Worm (Caenorhabditis elegans) whole organism, young adult: ENCODE data around the gene Y73B6BL.270.

Experiments used
- B0336.3 ChIP-seq: fragments of 200-800 bp; sonication (Bioruptor generic); IDR thresholded peaks from 2 replicates; pipeline ENCODE4 v1.3.6; 2022; ENCODE audit warnings: missing genetic modification characterization, missing compliant biosample characterization
- C17E4.6 ChIP-seq: fragments of 200-800 bp; sonication (Bioruptor generic); IDR thresholded peaks from 2 replicates; pipeline ENCODE4 v1.3.6; 2022; ENCODE audit warnings: missing genetic modification reagents, missing genetic modification characterization, missing compliant biosample characterization
- F10E7.11 ChIP-seq: sonication (generic microtip); optimal IDR thresholded peaks from 2 replicates; lab custom pipeline; 2017; ENCODE audit warnings: mild to moderate bottlenecking, missing genetic modification characterization, moderate library complexity, missing compliant biosample characterization
- F39B2.1 ChIP-seq: fragments of 200-800 bp; sonication (Bioruptor generic); IDR thresholded peaks from 2 replicates; pipeline ENCODE4 v1.3.6; 2022; ENCODE audit warnings: missing genetic modification reagents, missing genetic modification characterization, missing compliant biosample characterization
- F57C9.4 ChIP-seq: sonication (generic microtip); optimal IDR thresholded peaks from 2 replicates; lab custom pipeline; 2017; ENCODE audit warnings: mild to moderate bottlenecking, missing genetic modification characterization, missing compliant biosample characterization
- T26A5.8 ChIP-seq: sonication (generic microtip); optimal IDR thresholded peaks from 2 replicates; lab custom pipeline; 2016; ENCODE audit warnings: missing genetic modification characterization, missing compliant biosample characterization
- Y53G8AR.9 ChIP-seq: fragments of 200-800 bp; sonication (Bioruptor generic); conservative IDR thresholded peaks from 2 replicates; pipeline ENCODE4 v1.3.6; 2022; ENCODE audit warnings: missing genetic modification reagents, missing genetic modification characterization, missing compliant biosample characterization
- Y56A3A.18 ChIP-seq: fragments of 200-800 bp; sonication (Bioruptor generic); IDR thresholded peaks from 2 replicates; pipeline ENCODE4 v1.3.6; 2022; ENCODE audit warnings: missing genetic modification reagents, missing genetic modification characterization, missing compliant biosample characterization
- Y79H2A.3 ChIP-seq: fragments of 200-800 bp; sonication (Bioruptor generic); conservative IDR thresholded peaks from 2 replicates; pipeline ENCODE4 v1.3.6; 2022; ENCODE audit warnings: missing genetic modification reagents, missing genetic modification characterization, missing compliant biosample characterization
- aptf-2 ChIP-seq: fragments of 200-800 bp; sonication (Bioruptor generic); conservative IDR thresholded peaks from 2 replicates; pipeline ENCODE4 v1.3.6; 2022; ENCODE audit warnings: missing genetic modification reagents, missing genetic modification characterization, missing compliant biosample characterization
- aptf-3 ChIP-seq: fragments of 200-800 bp; sonication (Bioruptor generic); IDR thresholded peaks from 2 replicates; pipeline ENCODE4 v1.3.6; 2022; ENCODE audit warnings: missing genetic modification characterization, missing compliant biosample characterization
- atf-7 ChIP-seq: sonication (generic microtip); optimal IDR thresholded peaks from 2 replicates; lab custom pipeline; 2017; ENCODE audit warnings: mild to moderate bottlenecking, missing genetic modification characterization, missing compliant biosample characterization
- athp-1 ChIP-seq: sonication (generic microtip); optimal IDR thresholded peaks from 2 replicates; lab custom pipeline; 2017; ENCODE audit warnings: mild to moderate bottlenecking, missing genetic modification characterization, missing compliant biosample characterization
- attf-6 ChIP-seq: fragments of 200-800 bp; sonication (Bioruptor generic); IDR thresholded peaks from 2 replicates; pipeline ENCODE4 v1.3.6; 2022; ENCODE audit warnings: missing genetic modification reagents, missing genetic modification characterization, missing compliant biosample characterization
- cebp-1 ChIP-seq, 2 experiments: fragments of 200-800 bp in 1 of 2; sonication (Bioruptor generic) in 1 of 2; sonication (generic microtip) in 1 of 2; IDR thresholded peaks in 1 of 2; optimal IDR thresholded peaks in 1 of 2; 2 replicates each; pipeline versions ENCODE4 v1.3.6 to Lab custom; 2017 to 2022; ENCODE audit warnings: missing compliant biosample characterization in 2 of 2, missing genetic modification characterization in 2 of 2, mild to moderate bottlenecking in 1 of 2, missing genetic modification reagents in 1 of 2, moderate library complexity in 1 of 2
- cebp-2 ChIP-seq: fragments of 200-800 bp; sonication (Bioruptor generic); IDR thresholded peaks from 2 replicates; pipeline ENCODE4 v1.3.6; 2022; ENCODE audit warnings: missing genetic modification characterization, missing compliant biosample characterization
- ceh-100 ChIP-seq: fragments of 200-800 bp; sonication (Bioruptor generic); IDR thresholded peaks from 2 replicates; pipeline ENCODE4 v1.3.6; 2022; ENCODE audit warnings: missing genetic modification reagents, missing genetic modification characterization, missing compliant biosample characterization
- ceh-40 ChIP-seq: fragments of 200-800 bp; sonication (Bioruptor generic); IDR thresholded peaks from 2 replicates; pipeline ENCODE4 v1.3.6; 2022; ENCODE audit warnings: missing genetic modification characterization, missing compliant biosample characterization
- ceh-79 ChIP-seq: sonication (generic microtip); optimal IDR thresholded peaks from 2 replicates; lab custom pipeline; 2017; ENCODE audit warnings: mild to moderate bottlenecking, missing genetic modification characterization, missing compliant biosample characterization
- chd-7 ChIP-seq: sonication (generic microtip); optimal IDR thresholded peaks from 2 replicates; lab custom pipeline; 2016; ENCODE audit warnings: mild to moderate bottlenecking, missing genetic modification characterization, moderate library complexity, missing compliant biosample characterization
- die-1 ChIP-seq: sonication (generic microtip); optimal IDR thresholded peaks from 2 replicates; lab custom pipeline; 2016; ENCODE audit warnings: missing genotype, mild to moderate bottlenecking, missing genetic modification characterization, missing compliant biosample characterization
- ekl-4 ChIP-seq: fragments of 200-800 bp; sonication (Bioruptor generic); IDR thresholded peaks from 2 replicates; pipeline ENCODE4 v1.3.6; 2022; ENCODE audit warnings: missing genetic modification reagents, missing genetic modification characterization, missing compliant biosample characterization
- hmg-20 ChIP-seq: fragments of 200-800 bp; sonication (Bioruptor generic); IDR thresholded peaks from 2 replicates; pipeline ENCODE4 v1.3.6; 2022; ENCODE audit warnings: missing genetic modification reagents, missing genetic modification characterization, missing compliant biosample characterization
- hsf-1 ChIP-seq: fragments of 200-800 bp; sonication (Bioruptor generic); IDR thresholded peaks from 2 replicates; pipeline ENCODE4 v1.3.6; 2022; ENCODE audit warnings: missing genetic modification reagents, missing genetic modification characterization, missing compliant biosample characterization
- lag-1 ChIP-seq: fragments of 200-800 bp; sonication (Bioruptor generic); IDR thresholded peaks from 2 replicates; pipeline ENCODE4 v1.3.6; 2022; ENCODE audit warnings: missing genetic modification reagents, missing genetic modification characterization, missing compliant biosample characterization
- let-526 ChIP-seq: fragments of 200-800 bp; sonication (Bioruptor generic); IDR thresholded peaks from 2 replicates; pipeline ENCODE4 v1.3.6; 2022; ENCODE audit warnings: missing genetic modification reagents, missing genetic modification characterization, missing compliant biosample characterization
- let-607 ChIP-seq, 2 experiments: fragments of 200-800 bp in 1 of 2; sonication (Bioruptor generic) in 1 of 2; sonication (generic microtip) in 1 of 2; optimal IDR thresholded peaks; 2 replicates each; lab custom pipeline; 2016 to 2018; ENCODE audit warnings: mild to moderate bottlenecking in 2 of 2, missing compliant biosample characterization in 2 of 2, missing genetic modification characterization in 2 of 2, moderate library complexity in 2 of 2, missing genotype in 1 of 2
- lin-54 ChIP-seq: fragments of 200-800 bp; sonication (Bioruptor generic); optimal IDR thresholded peaks from 2 replicates; lab custom pipeline; 2018; ENCODE audit warnings: mild to moderate bottlenecking, missing genetic modification characterization, missing compliant biosample characterization
- lsl-1 ChIP-seq: fragments of 200-800 bp; sonication (Bioruptor generic); optimal IDR thresholded peaks from 2 replicates; lab custom pipeline; 2018; ENCODE audit warnings: mild to moderate bottlenecking, missing genetic modification characterization, moderate library complexity, missing compliant biosample characterization
- madf-6 ChIP-seq: fragments of 200-800 bp; sonication (Bioruptor generic); IDR thresholded peaks from 2 replicates; pipeline ENCODE4 v1.3.6; 2022; ENCODE audit warnings: missing genetic modification reagents, missing genetic modification characterization, missing compliant biosample characterization
- mxl-1 ChIP-seq: sonication (generic microtip); optimal IDR thresholded peaks from 2 replicates; lab custom pipeline; 2016; ENCODE audit warnings: missing genetic modification characterization, missing compliant biosample characterization
- nfyb-1 ChIP-seq: fragments of 200-800 bp; sonication (Bioruptor generic); IDR thresholded peaks from 2 replicates; pipeline ENCODE4 v1.3.6; 2022; ENCODE audit warnings: missing genetic modification reagents, missing genetic modification characterization, missing compliant biosample characterization
- nhr-27 ChIP-seq: fragments of 200-800 bp; sonication (Bioruptor generic); optimal IDR thresholded peaks from 2 replicates; lab custom pipeline; 2018; ENCODE audit warnings: mild to moderate bottlenecking, missing genetic modification characterization, moderate library complexity, missing compliant biosample characterization
- rec-8 ChIP-seq, 2 experiments: sonication (generic microtip); optimal IDR thresholded peaks; 2 replicates each; lab custom pipeline; 2016; ENCODE audit warnings: mild to moderate bottlenecking in 2 of 2, missing genetic modification characterization in 2 of 2, missing genetic modification reagents in 2 of 2, missing genotype in 2 of 2, missing biosample characterization in 1 of 2, missing compliant biosample characterization in 1 of 2, moderate library complexity in 1 of 2
- repo-1 ChIP-seq: sonication (generic microtip); optimal IDR thresholded peaks from 2 replicates; lab custom pipeline; 2017; ENCODE audit warnings: mild to moderate bottlenecking, missing genetic modification characterization, missing compliant biosample characterization
- snpc-1.3 ChIP-seq: sonication (generic microtip); optimal IDR thresholded peaks from 2 replicates; lab custom pipeline; 2017; ENCODE audit warnings: missing genetic modification characterization, mild to moderate bottlenecking, missing compliant biosample characterization, antibody characterized with exemption, moderate library complexity, missing genotype, missing genetic modification reagents; ENCODE audit not compliant: insufficient read depth
- snpc-4 ChIP-seq, 5 experiments: fragments of 150-350 bp in 1 of 5; sonication (generic microtip) in 4 of 5; optimal IDR thresholded peaks; 2 replicates each; lab custom pipeline; 2014 to 2018; ENCODE audit warnings: missing genetic modification characterization in 5 of 5, missing biosample characterization in 3 of 5, antibody characterized with exemption in 2 of 5, mild to moderate bottlenecking in 2 of 5, missing compliant biosample characterization in 2 of 5, missing genotype in 2 of 5, moderate library complexity in 2 of 5, missing genetic modification reagents in 1 of 5
- tbp1 ChIP-seq: fragments of 200-800 bp; sonication (Bioruptor generic); optimal IDR thresholded peaks from 2 replicates; lab custom pipeline; 2018; ENCODE audit warnings: mild to moderate bottlenecking, missing genetic modification characterization, missing compliant biosample characterization
- tbx-9 ChIP-seq: sonication (generic microtip); optimal IDR thresholded peaks from 2 replicates; lab custom pipeline; 2016; ENCODE audit warnings: borderline replicate concordance, missing genetic modification characterization, inconsistent platforms, missing compliant biosample characterization
- unc-130 ChIP-seq: sonication (generic microtip); optimal IDR thresholded peaks from 2 replicates; lab custom pipeline; 2016; ENCODE audit warnings: missing genetic modification reagents, missing genetic modification characterization, missing compliant biosample characterization
- xnd-1 ChIP-seq: sonication (generic microtip); optimal IDR thresholded peaks from 2 replicates; lab custom pipeline; 2016; ENCODE audit warnings: missing genotype, missing genetic modification reagents, missing genetic modification characterization, missing compliant biosample characterization
- ztf-18 ChIP-seq: sonication (generic microtip); optimal IDR thresholded peaks from 2 replicates; lab custom pipeline; 2016; ENCODE audit warnings: missing genotype, mild to moderate bottlenecking, missing genetic modification characterization, missing compliant biosample characterization
- ztf-22 ChIP-seq: fragments of 200-800 bp; sonication (Bioruptor generic); optimal IDR thresholded peaks from 2 replicates; lab custom pipeline; 2018; ENCODE audit warnings: mild to moderate bottlenecking, missing genetic modification characterization, moderate library complexity, missing compliant biosample characterization
- ztf-25 ChIP-seq: fragments of 200-800 bp; sonication (Bioruptor generic); IDR thresholded peaks from 2 replicates; pipeline ENCODE4 v1.3.6; 2022; ENCODE audit warnings: missing genetic modification reagents, missing genetic modification characterization, missing compliant biosample characterization
- ztf-26 ChIP-seq: sonication (generic microtip); optimal IDR thresholded peaks from 2 replicates; lab custom pipeline; 2017; ENCODE audit warnings: missing genetic modification characterization, missing compliant biosample characterization

Gene Y73B6BL.270

ce11 chrIV:6325772-6326171 lies 39.4 kb upstream of the Y73B6BL.270 start:
- peak; percentile 17 for TF ChIP-seq lsl-1
- TF ChIP-seq mxl-1 (tag; lab: Kevin White, UChicago), result peak; percentile 40
- peak; percentile 46 for TF ChIP-seq chd-7
- peak; percentile 46 for TF ChIP-seq madf-6 (GFP tag; lab: Robert Waterston, UW)
- peak; percentile 29 for TF ChIP-seq tbp1 (GFP tag; lab: Kevin White, UChicago)
- no peak for TF ChIP-seq lag-1 (GFP tag; lab: Robert Waterston, UW)
- no peak for TF ChIP-seq repo-1
- TF ChIP-seq nhr-27, result peak; percentile 71
- no peak for TF ChIP-seq die-1 (tag; lab: Kevin White, UChicago)
- peak; percentile 40; the same call in 1 of the 2 replicates for TF ChIP-seq Y53G8AR.9
- TF ChIP-seq ztf-26 (tag; lab: Kevin White, UChicago), result no peak
- TF ChIP-seq Y79H2A.3 (GFP tag; lab: Robert Waterston, UW), result no peak
- TF ChIP-seq aptf-3, result 0 out of 2 replicates have a peak, but pooled peaks have one; percentile 66
- no peak for TF ChIP-seq aptf-2 (GFP tag; lab: Robert Waterston, UW)
- peak in 1 of 2 experiments; percentile 37 for TF ChIP-seq rec-8 (tag; optimal IDR thresholded peaks at IDR 0.05; lab: Kevin White, UChicago)
- peak; percentile 61 for TF ChIP-seq T26A5.8
- peak; percentile 27 for TF ChIP-seq hsf-1 (GFP tag; lab: Robert Waterston, UW)
- TF ChIP-seq let-526 (GFP tag; lab: Robert Waterston, UW), result no peak
- 0 out of 2 replicates have a peak, but pooled peaks have one; percentile 71 for TF ChIP-seq Y56A3A.18 (GFP tag; lab: Robert Waterston, UW)
- TF ChIP-seq attf-6 (GFP tag; lab: Robert Waterston, UW), result peak; percentile 70; the same call in 1 of the 2 replicates
- no peak for TF ChIP-seq hmg-20 (GFP tag; lab: Robert Waterston, UW)
- peak; percentile 49 for TF ChIP-seq snpc-4 (GFP tag; optimal IDR thresholded peaks at IDR 0.05; lab: Kevin White, UChicago)
- peak in 2 of 4 experiments; percentile 44 to 69 for TF ChIP-seq snpc-4 (tag; optimal IDR thresholded peaks at IDR 0.05; lab: Kevin White, UChicago)
- 0 out of 2 replicates have a peak, but pooled peaks have one; percentile 39 for TF ChIP-seq cebp-2
- peak; percentile 39 for TF ChIP-seq athp-1 (tag; lab: Kevin White, UChicago)
- no peak for TF ChIP-seq let-607 (tag; optimal IDR thresholded peaks at IDR 0.05; lab: Kevin White, UChicago)
- peak; percentile 64 for TF ChIP-seq F10E7.11
- peak; percentile 55 for TF ChIP-seq ceh-79
- TF ChIP-seq ekl-4 (GFP tag; lab: Robert Waterston, UW), result peak; percentile 48; the same call in 1 of the 2 replicates
- TF ChIP-seq B0336.3 (GFP tag; lab: Robert Waterston, UW), result peak; percentile 82; the same call in 1 of the 2 replicates
- peak; percentile 58 for TF ChIP-seq nfyb-1 (GFP tag; lab: Robert Waterston, UW)
- no peak for TF ChIP-seq cebp-1 (GFP tag; IDR thresholded peaks at IDR 0.05; lab: Robert Waterston, UW)
- peak; percentile 18 for TF ChIP-seq cebp-1 (tag; optimal IDR thresholded peaks at IDR 0.05; lab: Kevin White, UChicago)
- TF ChIP-seq lin-54 (GFP tag; lab: Kevin White, UChicago), result peak; percentile 31
- no peak for TF ChIP-seq ceh-100
- TF ChIP-seq ztf-25 (GFP tag; lab: Robert Waterston, UW), result no peak
- peak; percentile 30; the same call in 1 of the 2 replicates for TF ChIP-seq ceh-40 (GFP tag; lab: Robert Waterston, UW)
- peak; percentile 44 for TF ChIP-seq atf-7 (tag; lab: Kevin White, UChicago)
- TF ChIP-seq ztf-18 (tag; lab: Kevin White, UChicago), result no peak
- TF ChIP-seq unc-130 (GFP tag; lab: Kevin White, UChicago), result peak; percentile 9
- no peak for TF ChIP-seq C17E4.6
- 0 out of 2 replicates have a peak, but pooled peaks have one; percentile 31 for TF ChIP-seq F39B2.1 (GFP tag; lab: Robert Waterston, UW)
- TF ChIP-seq snpc-1.3 (tag; lab: Kevin White, UChicago), result peak; percentile 19
- no peak for TF ChIP-seq xnd-1 (tag; lab: Kevin White, UChicago)
- TF ChIP-seq tbx-9 (tag; lab: Kevin White, UChicago), result peak; percentile 32
- no peak for TF ChIP-seq ztf-22 (GFP tag; lab: Kevin White, UChicago)
- TF ChIP-seq F57C9.4 (tag; lab: Kevin White, UChicago), result peak; percentile 67
